Fruit fly (Drosophila melanogaster) Kc167 (cell line): ENCODE data around the gene CG13737.

Experiments used
- Myc ChIP-seq: fragments of >200 bp; optimal IDR thresholded peaks from 2 replicates; lab custom pipeline; 2017; ENCODE audit warnings: missing external identifiers
- Sin3A ChIP-seq: fragments of >200 bp; optimal IDR thresholded peaks from 2 replicates; lab custom pipeline; 2018; ENCODE audit warnings: missing external identifiers
- h ChIP-seq: fragments of >200 bp; optimal IDR thresholded peaks from 3 replicates; lab custom pipeline; 2018; ENCODE audit warnings: missing external identifiers
- insv ChIP-seq: fragments of >200 bp; optimal IDR thresholded peaks from 3 replicates; lab custom pipeline; 2018; ENCODE audit warnings: missing external identifiers
- psq ChIP-seq: fragments of >200 bp; optimal IDR thresholded peaks from 2 replicates; lab custom pipeline; 2017; ENCODE audit warnings: missing external identifiers
- ttk ChIP-seq: sonication (Bioruptor generic); optimal IDR thresholded peaks from 2 replicates; lab custom pipeline; 2017; ENCODE audit warnings: missing external identifiers

CG13737 gene

dm6 chr3L:13865484-13865883 is 13.3 kb upstream of the CG13737 start:
- TF ChIP-seq Sin3A (lab: Kevin White, UChicago): no peak
- no peak for TF ChIP-seq ttk (lab: Kevin White, UChicago)
- no peak for TF ChIP-seq Myc (lab: Kevin White, UChicago)
- no peak for TF ChIP-seq h (lab: Kevin White, UChicago)
- TF ChIP-seq psq: no peak
- no peak for TF ChIP-seq insv (lab: Kevin White, UChicago)

dm6 chr3L:13866270-13866669 is 12.5 kb upstream of the CG13737 start:
- no peak for TF ChIP-seq h (lab: Kevin White, UChicago)
- no peak for TF ChIP-seq ttk (lab: Kevin White, UChicago)
- TF ChIP-seq Myc (lab: Kevin White, UChicago): no peak
- no peak for TF ChIP-seq Sin3A (lab: Kevin White, UChicago)
- no peak for TF ChIP-seq psq
- TF ChIP-seq insv (lab: Kevin White, UChicago): no peak

- TF ChIP-seq Sin3A (lab: Kevin White, UChicago): no peak
- TF ChIP-seq insv (lab: Kevin White, UChicago): no peak
- no peak for TF ChIP-seq ttk (lab: Kevin White, UChicago)
- TF ChIP-seq psq: no peak
- TF ChIP-seq Myc (lab: Kevin White, UChicago): no peak
- TF ChIP-seq h (lab: Kevin White, UChicago): no peak
Measured at dm6 chr3L:13866780-13867179, 12.0 kb upstream of the CG13737 start, which contains the start of gene CG8745. Gene CG8745 (minus strand): TSS chr3L:13866905.

dm6 chr3L:13876967-13877366 is 1.8 kb upstream of the CG13737 start:
- TF ChIP-seq insv (lab: Kevin White, UChicago): no peak
- no peak for TF ChIP-seq h (lab: Kevin White, UChicago)
- TF ChIP-seq psq: no peak
- no peak for TF ChIP-seq Sin3A (lab: Kevin White, UChicago)
- no peak for TF ChIP-seq ttk (lab: Kevin White, UChicago)
- TF ChIP-seq Myc (lab: Kevin White, UChicago): no peak

dm6 chr3L:13877904-13878303 is 890 bp upstream of the CG13737 start:
- TF ChIP-seq psq (no peak), Myc (lab: Kevin White, UChicago) (no peak), h (lab: Kevin White, UChicago) (no peak), Sin3A (lab: Kevin White, UChicago) (no peak), ttk (lab: Kevin White, UChicago) (no peak), insv (lab: Kevin White, UChicago) (no peak)

- TF ChIP-seq h (lab: Kevin White, UChicago) (no peak), insv (lab: Kevin White, UChicago) (no peak), Myc (lab: Kevin White, UChicago) (no peak), psq (no peak), ttk (lab: Kevin White, UChicago) (no peak), Sin3A (lab: Kevin White, UChicago) (no peak)
Measured at dm6 chr3L:13881555-13881954, 2.8 kb downstream of the CG13737 start.

dm6 chr3L:13882532-13882931 is 3.7 kb downstream of the CG13737 start:
- TF ChIP-seq psq: no peak
- no peak for TF ChIP-seq ttk (lab: Kevin White, UChicago)
- TF ChIP-seq Myc (lab: Kevin White, UChicago): no peak
- no peak for TF ChIP-seq insv (lab: Kevin White, UChicago)
- TF ChIP-seq Sin3A (lab: Kevin White, UChicago): no peak
- TF ChIP-seq h (lab: Kevin White, UChicago): no peak

dm6 chr3L:13884460-13885056 is 5.8 kb downstream of the CG13737 start:
- TF ChIP-seq psq (no peak), h (lab: Kevin White, UChicago) (no peak), Myc (lab: Kevin White, UChicago) (no peak), Sin3A (lab: Kevin White, UChicago) (no peak), insv (lab: Kevin White, UChicago) (no peak), ttk (lab: Kevin White, UChicago) (no peak)

- no peak for TF ChIP-seq h (lab: Kevin White, UChicago)
- no peak for TF ChIP-seq Sin3A (lab: Kevin White, UChicago)
- no peak for TF ChIP-seq insv (lab: Kevin White, UChicago)
- no peak for TF ChIP-seq Myc (lab: Kevin White, UChicago)
Measured at dm6 chr3L:13887092-13887491, 8.3 kb downstream of the CG13737 start.

dm6 chr3L:13900635-13901034 is 21.8 kb downstream of the CG13737 start:
- TF ChIP-seq Sin3A (lab: Kevin White, UChicago) (no peak), psq (no peak), h (lab: Kevin White, UChicago) (no peak), insv (lab: Kevin White, UChicago) (no peak), ttk (lab: Kevin White, UChicago) (no peak), Myc (lab: Kevin White, UChicago) (no peak)

- TF ChIP-seq psq (no peak), Myc (lab: Kevin White, UChicago) (no peak), insv (lab: Kevin White, UChicago) (no peak), h (lab: Kevin White, UChicago) (no peak), ttk (lab: Kevin White, UChicago) (no peak), Sin3A (lab: Kevin White, UChicago) (no peak)
Measured at dm6 chr3L:13903186-13904020, 24.6 kb downstream of the CG13737 start, which contains the start of gene dysc. Gene dysc (minus strand): TSS chr3L:13903236.
